Fruit fly (Drosophila melanogaster) whole organism, embryonic: ENCODE measurements around the gene CG31321.
A peak's percentile ranks its signal among the peaks of the same experiment; 100 is the strongest.

Source experiments
- Asciz ChIP-seq: fragments of 200-800 bp; sonication (Bioruptor generic); optimal IDR thresholded peaks from 2 replicates; lab custom pipeline; 2017; ENCODE audit warnings: missing biosample characterization, mild to moderate bottlenecking, missing genetic modification characterization, missing genetic modification reagents
- Atf6 ChIP-seq: fragments of 200-800 bp; sonication (Bioruptor generic); IDR thresholded peaks from 2 replicates; pipeline ENCODE4 v1.3.6; 2022; ENCODE audit warnings: missing biosample characterization, missing genetic modification characterization
- BtbVII ChIP-seq: fragments of 200-800 bp; sonication (Bioruptor generic); optimal IDR thresholded peaks from 3 replicates; lab custom pipeline; 2017; ENCODE audit warnings: missing biosample characterization, mild to moderate bottlenecking, missing genetic modification characterization
- CG11247 ChIP-seq: fragments of 200-800 bp; sonication (Bioruptor generic); IDR thresholded peaks from 2 replicates; pipeline ENCODE4 v1.3.6; 2022; ENCODE audit warnings: missing biosample characterization, missing genetic modification characterization
- CG11695 ChIP-seq: fragments of 200-800 bp; sonication (Bioruptor generic); IDR thresholded peaks from 3 replicates; pipeline ENCODE4 v1.3.6; 2022; ENCODE audit warnings: missing biosample characterization, missing genetic modification characterization
- CG12104 ChIP-seq: fragments of 200-800 bp; sonication (Bioruptor generic); optimal IDR thresholded peaks from 3 replicates; lab custom pipeline; 2016; ENCODE audit warnings: missing biosample characterization, missing genetic modification characterization
- CG12942 ChIP-seq: fragments of 200-800 bp; sonication (Bioruptor generic); optimal IDR thresholded peaks from 3 replicates; lab custom pipeline; 2016; ENCODE audit warnings: missing biosample characterization, missing genetic modification characterization
- CG13123 ChIP-seq: fragments of 200-800 bp; sonication (Bioruptor generic); optimal IDR thresholded peaks from 2 replicates; lab custom pipeline; 2016; ENCODE audit warnings: missing biosample characterization, missing genetic modification characterization
- CG14710 ChIP-seq: fragments of 200-800 bp; sonication (Bioruptor generic); optimal IDR thresholded peaks from 3 replicates; lab custom pipeline; 2019; ENCODE audit warnings: missing biosample characterization, mild to moderate bottlenecking, missing genetic modification characterization, moderate library complexity
- CG15073 ChIP-seq: fragments of 200-800 bp; sonication (Bioruptor generic); optimal IDR thresholded peaks from 2 replicates; lab custom pipeline; 2016; ENCODE audit warnings: missing biosample characterization, missing genetic modification characterization
- CG17361 ChIP-seq: fragments of 200-800 bp; sonication (Bioruptor generic); IDR thresholded peaks from 3 replicates; pipeline ENCODE4 v1.3.6; 2022; ENCODE audit warnings: missing biosample characterization, missing genetic modification characterization
- CG1792 ChIP-seq: fragments of 200-800 bp; sonication (Bioruptor generic); optimal IDR thresholded peaks from 2 replicates; lab custom pipeline; 2016; ENCODE audit warnings: missing biosample characterization, missing genetic modification characterization
- CG30020 ChIP-seq: fragments of 200-800 bp; optimal IDR thresholded peaks from 2 replicates; lab custom pipeline; 2019; ENCODE audit warnings: missing biosample characterization, mild to moderate bottlenecking, missing genetic modification characterization, moderate library complexity
- CG4404 ChIP-seq: fragments of 200-800 bp; sonication (Bioruptor generic); IDR thresholded peaks from 2 replicates; pipeline ENCODE4 v1.3.6; 2022; ENCODE audit warnings: missing biosample characterization, missing genetic modification characterization
- CG4820 ChIP-seq: fragments of 200-800 bp; sonication (Bioruptor generic); optimal IDR thresholded peaks from 3 replicates; lab custom pipeline; 2016; ENCODE audit warnings: missing biosample characterization, missing genetic modification characterization
- CG7987 ChIP-seq: fragments of 200-800 bp; sonication (Bioruptor generic); optimal IDR thresholded peaks from 2 replicates; lab custom pipeline; 2018; ENCODE audit warnings: missing biosample characterization, mild to moderate bottlenecking, missing genetic modification characterization, moderate library complexity
- CG8388 ChIP-seq: fragments of 200-800 bp; sonication (Bioruptor generic); optimal IDR thresholded peaks from 2 replicates; lab custom pipeline; 2019; ENCODE audit warnings: missing biosample characterization, mild to moderate bottlenecking, missing genetic modification characterization, moderate library complexity
- CG9437 ChIP-seq: fragments of 200-800 bp; sonication (Bioruptor generic); optimal IDR thresholded peaks from 2 replicates; lab custom pipeline; 2018; ENCODE audit warnings: missing biosample characterization, mild to moderate bottlenecking, missing genetic modification characterization
- CG9797 ChIP-seq: fragments of 200-800 bp; sonication (Bioruptor generic); optimal IDR thresholded peaks from 3 replicates; lab custom pipeline; 2018; ENCODE audit warnings: missing biosample characterization, mild to moderate bottlenecking, missing genetic modification characterization
- Dip2 ChIP-seq: fragments of 200-800 bp; sonication (Bioruptor generic); IDR thresholded peaks from 2 replicates; pipeline ENCODE4 v1.3.6; 2022; ENCODE audit warnings: missing biosample characterization, missing genetic modification characterization
- Ets97D ChIP-seq: fragments of 200-800 bp; sonication (Bioruptor generic); optimal IDR thresholded peaks from 3 replicates; lab custom pipeline; 2016; ENCODE audit warnings: missing biosample characterization, missing genetic modification characterization
- Fer3 ChIP-seq: fragments of 200-800 bp; sonication (Bioruptor generic); optimal IDR thresholded peaks from 2 replicates; lab custom pipeline; 2018; ENCODE audit warnings: missing biosample characterization, mild to moderate bottlenecking, missing genetic modification characterization, moderate library complexity
- HLH54F ChIP-seq: fragments of 200-800 bp; sonication (Bioruptor generic); optimal IDR thresholded peaks from 3 replicates; lab custom pipeline; 2016; ENCODE audit warnings: missing biosample characterization, missing genetic modification characterization
- Hey ChIP-seq: fragments of 200-800 bp; sonication (Bioruptor generic); optimal IDR thresholded peaks from 3 replicates; lab custom pipeline; 2018; ENCODE audit warnings: missing biosample characterization, mild to moderate bottlenecking, missing genetic modification characterization
- Mad ChIP-seq: fragments of 200-800 bp; sonication (Bioruptor generic); optimal IDR thresholded peaks from 2 replicates; lab custom pipeline; 2016; ENCODE audit warnings: missing biosample characterization, missing genetic modification characterization
- Myb ChIP-seq: fragments of 200-800 bp; sonication (Bioruptor generic); optimal IDR thresholded peaks from 2 replicates; lab custom pipeline; 2016; ENCODE audit warnings: missing biosample characterization, missing genetic modification characterization
- NC2α ChIP-seq: fragments of 200-800 bp; sonication (Bioruptor generic); optimal IDR thresholded peaks from 2 replicates; lab custom pipeline; 2016; ENCODE audit warnings: missing biosample characterization, missing genetic modification characterization
- Ravus ChIP-seq: fragments of 200-800 bp; sonication (Bioruptor generic); IDR thresholded peaks from 2 replicates; pipeline ENCODE4 v1.3.6; 2022; ENCODE audit warnings: missing biosample characterization, missing genetic modification characterization
- Sox100B ChIP-seq: fragments of 200-800 bp; sonication (Bioruptor generic); optimal IDR thresholded peaks from 3 replicates; lab custom pipeline; 2018; ENCODE audit warnings: missing biosample characterization, mild to moderate bottlenecking, missing genetic modification characterization
- Taf1 ChIP-seq: fragments of 200-800 bp; sonication (Bioruptor generic); IDR thresholded peaks from 2 replicates; pipeline ENCODE4 v1.3.6; 2022; ENCODE audit warnings: missing biosample characterization, missing genetic modification characterization
- Usf ChIP-seq: fragments of 200-800 bp; sonication (Bioruptor generic); optimal IDR thresholded peaks from 2 replicates; lab custom pipeline; 2017; ENCODE audit warnings: missing genotype, missing biosample characterization, missing genetic modification characterization
- Vsx1 ChIP-seq: fragments of 200-800 bp; sonication (Bioruptor generic); optimal IDR thresholded peaks from 2 replicates; lab custom pipeline; 2017; ENCODE audit warnings: missing biosample characterization, mild to moderate bottlenecking, missing genetic modification characterization, missing genetic modification reagents
- YL-1 ChIP-seq: fragments of 200-800 bp; sonication (Bioruptor generic); optimal IDR thresholded peaks from 3 replicates; lab custom pipeline; 2017; ENCODE audit warnings: missing biosample characterization, mild to moderate bottlenecking, missing genetic modification characterization
- cas ChIP-seq: fragments of 200-800 bp; sonication (Bioruptor generic); IDR thresholded peaks from 2 replicates; pipeline ENCODE4 v1.3.6; 2022; ENCODE audit warnings: missing biosample characterization, missing genetic modification characterization
- dmrt11E ChIP-seq: fragments of 200-800 bp; sonication (Bioruptor generic); optimal IDR thresholded peaks from 3 replicates; lab custom pipeline; 2018; ENCODE audit warnings: missing biosample characterization, mild to moderate bottlenecking, missing genetic modification characterization, moderate library complexity
- dysf ChIP-seq: fragments of 200-800 bp; sonication (Bioruptor generic); IDR thresholded peaks from 3 replicates; pipeline ENCODE4 v1.3.6; 2022; ENCODE audit warnings: missing biosample characterization, missing genetic modification characterization
- fd96Cb ChIP-seq: fragments of 200-800 bp; sonication (Bioruptor generic); optimal IDR thresholded peaks from 2 replicates; lab custom pipeline; 2018; ENCODE audit warnings: missing biosample characterization, mild to moderate bottlenecking, missing genetic modification characterization, moderate library complexity
- gro ChIP-seq: fragments of 200-800 bp; sonication (Bioruptor generic); optimal IDR thresholded peaks from 2 replicates; lab custom pipeline; 2016; ENCODE audit warnings: missing biosample characterization, missing genetic modification characterization
- ind ChIP-seq: fragments of 200-800 bp; sonication (Bioruptor generic); optimal IDR thresholded peaks from 3 replicates; lab custom pipeline; 2016; ENCODE audit warnings: missing biosample characterization, missing genetic modification characterization
- jumu ChIP-seq: fragments of 200-800 bp; sonication (Bioruptor generic); optimal IDR thresholded peaks from 3 replicates; lab custom pipeline; 2016; ENCODE audit warnings: missing biosample characterization, missing genetic modification characterization
- lbe ChIP-seq: fragments of 200-800 bp; sonication (Bioruptor generic); optimal IDR thresholded peaks from 2 replicates; lab custom pipeline; 2016; ENCODE audit warnings: missing biosample characterization, mild to moderate bottlenecking, missing genetic modification characterization
- lola ChIP-seq, 3 experiments: fragments of >200 bp in 2 of 3; fragments of 200-800 bp in 1 of 3; sonication (Bioruptor generic) in 1 of 3; optimal IDR thresholded peaks; 2 replicates each; lab custom pipeline; 2017 to 2019; ENCODE audit warnings: missing biosample characterization in 3 of 3, missing genetic modification characterization in 3 of 3, mild to moderate bottlenecking in 1 of 3, moderate library complexity in 1 of 3
- mam ChIP-seq: fragments of 200-800 bp; sonication (Bioruptor generic); optimal IDR thresholded peaks from 3 replicates; lab custom pipeline; 2016; ENCODE audit warnings: missing biosample characterization, missing genetic modification characterization
- onecut ChIP-seq: fragments of 200-800 bp; sonication (Bioruptor generic); IDR thresholded peaks from 2 replicates; pipeline ENCODE4 v1.3.6; 2022; ENCODE audit warnings: missing biosample characterization, missing genetic modification characterization
- pnt ChIP-seq: fragments of 200-800 bp; sonication (Bioruptor generic); optimal IDR thresholded peaks from 3 replicates; lab custom pipeline; 2016; ENCODE audit warnings: missing biosample characterization, missing genetic modification characterization
- sens ChIP-seq: fragments of 200-800 bp; sonication (Bioruptor generic); peaks from one replicate; lab custom pipeline; 2016; ENCODE audit warnings: missing biosample characterization, missing genetic modification characterization
- sr ChIP-seq: fragments of 200-800 bp; sonication (Bioruptor generic); IDR thresholded peaks from 3 replicates; pipeline ENCODE4 v1.3.6; 2022; ENCODE audit warnings: missing biosample characterization, missing genetic modification characterization
- tio ChIP-seq: fragments of 200-800 bp; sonication (Bioruptor generic); optimal IDR thresholded peaks from 2 replicates; lab custom pipeline; 2017; ENCODE audit warnings: missing biosample characterization, missing genetic modification characterization, inconsistent platforms
- usp ChIP-seq: fragments of >200 bp; optimal IDR thresholded peaks from 2 replicates; lab custom pipeline; 2017; ENCODE audit warnings: missing biosample characterization, missing genetic modification characterization
- yki ChIP-seq: fragments of >200 bp; optimal IDR thresholded peaks from 3 replicates; lab custom pipeline; 2018
- zen2 ChIP-seq: fragments of 200-800 bp; sonication (Bioruptor generic); IDR thresholded peaks from 3 replicates; pipeline ENCODE4 v1.3.6; 2022; ENCODE audit warnings: missing biosample characterization, missing genetic modification characterization; ENCODE audit not compliant: partially characterized antibody

Gene CG31321

DNA sequence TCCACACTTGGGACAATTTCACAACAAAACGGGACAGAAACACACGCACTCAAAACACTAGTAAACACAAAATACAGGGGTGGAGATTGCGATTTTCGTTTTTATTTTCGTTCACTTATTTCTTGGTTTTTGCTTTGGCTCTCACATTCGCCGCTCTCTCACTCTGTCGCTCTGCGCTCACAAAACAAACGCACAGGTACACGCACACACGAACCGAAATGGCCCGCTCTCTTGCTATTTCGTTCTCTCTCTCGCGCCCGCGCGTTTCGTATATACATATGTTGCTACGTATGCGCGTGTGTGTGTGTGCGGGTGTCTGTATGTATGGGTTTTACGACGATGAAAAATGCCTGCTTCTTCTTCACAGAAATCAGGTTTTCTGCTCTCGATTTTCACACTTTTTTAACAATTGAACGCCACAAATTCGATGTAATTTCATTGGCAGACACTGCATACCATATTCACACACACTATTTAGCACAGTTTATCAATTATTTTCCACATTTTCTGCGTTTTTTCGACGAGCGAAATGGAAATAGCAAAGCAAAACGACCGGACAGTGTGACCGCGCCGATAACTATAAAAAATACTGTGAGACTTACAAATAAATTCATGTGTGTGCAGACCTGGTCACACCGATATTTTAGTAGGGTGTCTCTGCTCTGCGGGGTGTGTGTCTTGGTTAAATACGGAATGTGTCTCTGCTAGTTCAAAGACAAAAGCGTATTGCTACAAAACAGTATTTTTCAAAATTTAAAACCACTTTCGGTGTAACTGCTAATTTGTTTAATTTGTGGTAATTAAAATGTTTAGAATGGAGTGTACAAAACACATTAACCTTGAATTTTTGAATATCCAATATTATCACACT, 23.6 kb upstream of the CG31321 start, which contains the start of gene trx (continued):
- TF ChIP-seq CG12104 (GFP tag; lab: Kevin White, UChicago) (no peak), CG7987 (GFP tag; lab: Kevin White, UChicago) (no peak), CG1792 (GFP tag; lab: Kevin White, UChicago) (no peak), zen2 (no peak), dysf (no peak), CG13123 (GFP tag; lab: Kevin White, UChicago) (no peak), gro (GFP tag; lab: Kevin White, UChicago) (peak; percentile 65), jumu (GFP tag; lab: Kevin White, UChicago) (peak; percentile 29), CG11247 (GFP tag; lab: Robert Waterston, UW) (no peak), sens (GFP tag; lab: Kevin White, UChicago) (peak; percentile 80), Dip2 (no peak), CG12942 (GFP tag; lab: Kevin White, UChicago) (no peak), Taf1 (GFP tag; lab: Robert Waterston, UW) (no peak), lola (GFP tag; optimal IDR thresholded peaks at IDR 0.05; lab: Kevin White, UChicago) (peak in 2 of 3 experiments; percentile 6 to 18), Fer3 (tag; lab: Kevin White, UChicago) (no peak), Hey (no peak), usp (GFP tag; lab: Kevin White, UChicago) (no peak), CG11695 (GFP tag; lab: Robert Waterston, UW) (no peak), CG9797 (GFP tag; lab: Kevin White, UChicago) (peak; percentile 99), CG9437 (GFP tag; lab: Kevin White, UChicago) (no peak), Usf (no peak), pnt (GFP tag; lab: Kevin White, UChicago) (peak; percentile 12), Mad (peak; percentile 15), dmrt11E (tag; lab: Kevin White, UChicago) (peak; percentile 6), CG4404 (GFP tag; lab: Robert Waterston, UW) (no peak), Atf6 (GFP tag; lab: Robert Waterston, UW) (no peak), Asciz (GFP tag; lab: Kevin White, UChicago) (no peak), CG8388 (no peak), lbe (GFP tag; lab: Kevin White, UChicago) (peak; percentile 78), BtbVII (GFP tag; lab: Kevin White, UChicago) (no peak), Ravus (no peak), sr (GFP tag; lab: Robert Waterston, UW) (no peak), cas (GFP tag; lab: Robert Waterston, UW) (no peak), CG17361 (GFP tag; lab: Robert Waterston, UW) (no peak), onecut (no peak), Sox100B (GFP tag; lab: Kevin White, UChicago) (no peak), tio (GFP tag; lab: Kevin White, UChicago) (no peak), CG30020 (tag; lab: Kevin White, UChicago) (no peak), Ets97D (GFP tag; lab: Kevin White, UChicago) (peak; percentile 81), Myb (GFP tag; lab: Kevin White, UChicago) (peak; percentile 100), ind (GFP tag; lab: Kevin White, UChicago) (no peak), YL-1 (GFP tag; lab: Kevin White, UChicago) (peak; percentile 88), Vsx1 (GFP tag; lab: Kevin White, UChicago) (peak; percentile 9), CG14710 (peak; percentile 80), HLH54F (no peak), mam (GFP tag; lab: Kevin White, UChicago) (no peak), CG15073 (GFP tag; lab: Kevin White, UChicago) (no peak), CG4820 (GFP tag; lab: Kevin White, UChicago) (no peak), fd96Cb (tag; lab: Kevin White, UChicago) (no peak), yki (lab: Kevin White, UChicago) (peak; percentile 93), NC2α (GFP tag; lab: Kevin White, UChicago) (no peak)
